ENCODE assay signal across 1 fruit fly cellular context in the genomic region with DNA sequence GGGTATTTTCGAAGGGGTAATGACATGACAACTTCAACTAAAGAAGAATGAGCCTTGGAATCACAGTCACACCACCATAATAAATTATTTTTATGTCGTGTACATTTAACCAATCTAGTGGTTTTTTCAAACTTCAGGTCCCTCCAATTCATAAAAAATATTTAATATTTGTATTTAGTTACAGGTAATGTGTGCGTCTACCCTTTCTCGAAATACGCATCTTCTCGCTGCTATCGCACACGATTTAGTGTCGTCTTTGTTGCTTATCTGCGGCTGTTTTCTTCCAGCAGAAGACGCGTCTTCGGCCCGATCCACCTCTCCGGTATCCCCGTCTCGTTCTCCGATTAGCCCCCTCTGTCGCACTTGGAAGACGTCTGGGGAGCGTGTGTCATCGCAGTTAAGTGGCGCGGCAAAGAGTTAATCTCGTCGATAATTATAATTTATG.
TF ChIP-seq lines count a peak whose summit lies in the region.

No protein-coding gene starts in this region.

TF ChIP-seq in whole organism, embryonic, 481 proteins besides CTCF, POLR2A, EP300 and RAD21 (continued from another document and continues in another):
- peak in 1 of 2 experiments; percentile 87 for TF ChIP-seq eve (GFP tag; optimal IDR thresholded peaks at IDR 0.05; lab: Kevin White, UChicago)
- TF ChIP-seq Sin3A (optimal IDR thresholded peaks at IDR 0.05; lab: Kevin White, UChicago): no peak
- TF ChIP-seq Sox100B (GFP tag; optimal IDR thresholded peaks at IDR 0.05; lab: Kevin White, UChicago): peak; percentile 70
- no peak for TF ChIP-seq fru (optimal IDR thresholded peaks at IDR 0.05; lab: Kevin White, UChicago)
- TF ChIP-seq CG9609 (GFP tag; optimal IDR thresholded peaks at IDR 0.05; lab: Kevin White, UChicago): no peak
- peak; percentile 15 for TF ChIP-seq Hmr (GFP tag; optimal IDR thresholded peaks at IDR 0.05; lab: Kevin White, UChicago)
- no peak for TF ChIP-seq B-H2 (GFP tag; optimal IDR thresholded peaks at IDR 0.05; lab: Kevin White, UChicago)
- 0 out of 2 replicates have a peak, but pooled peaks have one; percentile 39 for TF ChIP-seq CG5953 (GFP tag; IDR thresholded peaks at IDR 0.05; lab: Robert Waterston, UW)
- no peak for TF ChIP-seq tll (GFP tag; optimal IDR thresholded peaks at IDR 0.05; lab: Kevin White, UChicago)
- peak; percentile 82 for TF ChIP-seq gsb-n (tag; optimal IDR thresholded peaks at IDR 0.05; lab: Kevin White, UChicago)
- TF ChIP-seq CG12219 (GFP tag; optimal IDR thresholded peaks at IDR 0.05; lab: Kevin White, UChicago): peak; percentile 58
- TF ChIP-seq gsb (GFP tag; IDR thresholded peaks at IDR 0.05; lab: Robert Waterston, UW): 0 out of 2 replicates have a peak, but pooled peaks have one; percentile 48
- no peak for TF ChIP-seq CG7786 (GFP tag; optimal IDR thresholded peaks at IDR 0.05; lab: Kevin White, UChicago)
- peak; percentile 4 for TF ChIP-seq fd102C (GFP tag; optimal IDR thresholded peaks at IDR 0.05; lab: Kevin White, UChicago)
- peak; percentile 13 for TF ChIP-seq CG10274 (GFP tag; optimal IDR thresholded peaks at IDR 0.05; lab: Kevin White, UChicago)
- no peak for TF ChIP-seq CG42726 (GFP tag; IDR thresholded peaks at IDR 0.05; lab: Robert Waterston, UW; ENCODE audit: partially characterized antibody)
- TF ChIP-seq CG14965 (GFP tag; optimal IDR thresholded peaks at IDR 0.05; lab: Kevin White, UChicago; ENCODE audit: borderline replicate concordance): no peak
- TF ChIP-seq trem (tag; optimal IDR thresholded peaks at IDR 0.05; lab: Kevin White, UChicago): peak; percentile 74
- TF ChIP-seq ATbp (GFP tag; optimal IDR thresholded peaks at IDR 0.05; lab: Kevin White, UChicago): peak; percentile 67
- TF ChIP-seq scrt (GFP tag; optimal IDR thresholded peaks at IDR 0.05; lab: Kevin White, UChicago): peak; percentile 14
- no peak for TF ChIP-seq CG9797 (GFP tag; optimal IDR thresholded peaks at IDR 0.05; lab: Kevin White, UChicago)
- TF ChIP-seq grn (GFP tag; optimal IDR thresholded peaks at IDR 0.05; lab: Kevin White, UChicago): peak; percentile 52
- TF ChIP-seq CG9437 (GFP tag; optimal IDR thresholded peaks at IDR 0.05; lab: Kevin White, UChicago): peak; percentile 59
- no peak for TF ChIP-seq bigmax (GFP tag; optimal IDR thresholded peaks at IDR 0.05; lab: Kevin White, UChicago)
- TF ChIP-seq sna (GFP tag; IDR thresholded peaks at IDR 0.05; lab: Robert Waterston, UW; ENCODE audit: partially characterized antibody): no peak
- peak in 1 of 3 experiments; percentile 89 for TF ChIP-seq lola (GFP tag; optimal IDR thresholded peaks at IDR 0.05; lab: Kevin White, UChicago)
- peak; percentile 56 to 75 for TF ChIP-seq dpn (GFP tag; optimal IDR thresholded peaks at IDR 0.05; lab: Kevin White, UChicago)
- TF ChIP-seq CG15696 (tag; optimal IDR thresholded peaks at IDR 0.05; lab: Kevin White, UChicago): peak; percentile 56
- no peak for TF ChIP-seq Dll (GFP tag; IDR thresholded peaks at IDR 0.05; lab: Robert Waterston, UW; ENCODE audit: partially characterized antibody)
- no peak for TF ChIP-seq knrl (GFP tag; IDR thresholded peaks at IDR 0.05; lab: Robert Waterston, UW; ENCODE audit: partially characterized antibody)
- TF ChIP-seq bowl (GFP tag; IDR thresholded peaks at IDR 0.05; lab: Robert Waterston, UW): 0 out of 2 replicates have a peak, but pooled peaks have one; percentile 14
- peak; percentile 44; the same call in 1 of the 2 replicates for TF ChIP-seq slbo (GFP tag; IDR thresholded peaks at IDR 0.05; lab: Robert Waterston, UW)
- TF ChIP-seq Usf (GFP tag; optimal IDR thresholded peaks at IDR 0.05; lab: Kevin White, UChicago): peak; percentile 77
- peak; percentile 48 for TF ChIP-seq CG18764 (GFP tag; optimal IDR thresholded peaks at IDR 0.05; lab: Kevin White, UChicago)
- no peak for TF ChIP-seq CG16779 (GFP tag; IDR thresholded peaks at IDR 0.05; lab: Robert Waterston, UW)
- TF ChIP-seq Aef1 (GFP tag; IDR thresholded peaks at IDR 0.05; lab: Robert Waterston, UW): peak; percentile 52; the same call in 2 of the 3 replicates
- TF ChIP-seq MBD-R2 (GFP tag; IDR thresholded peaks at IDR 0.05; lab: Robert Waterston, UW): no peak; the same call in 1 of the 2 replicates
- peak; percentile 6; the same call in 1 of the 2 replicates for TF ChIP-seq CG43689 (GFP tag; IDR thresholded peaks at IDR 0.05; lab: Robert Waterston, UW)
- no peak for TF ChIP-seq mirr (GFP tag; optimal IDR thresholded peaks at IDR 0.05; lab: Kevin White, UChicago)
- TF ChIP-seq mam (GFP tag; optimal IDR thresholded peaks at IDR 0.05; lab: Kevin White, UChicago): peak; percentile 40
- TF ChIP-seq NfI (GFP tag; optimal IDR thresholded peaks at IDR 0.05; lab: Kevin White, UChicago): peak; percentile 41
- no peak for TF ChIP-seq mld (GFP tag; IDR thresholded peaks at IDR 0.05; lab: Robert Waterston, UW; ENCODE audit: partially characterized antibody)
- TF ChIP-seq CG4360 (GFP tag; IDR thresholded peaks at IDR 0.05; lab: Robert Waterston, UW): peak; percentile 45; the same call in 1 of the 2 replicates
- TF ChIP-seq CG34376 (GFP tag; optimal IDR thresholded peaks at IDR 0.05; lab: Kevin White, UChicago): no peak
- no peak for TF ChIP-seq gro (GFP tag; optimal IDR thresholded peaks at IDR 0.05; lab: Kevin White, UChicago)
- peak; percentile 25 for TF ChIP-seq NC2α (GFP tag; optimal IDR thresholded peaks at IDR 0.05; lab: Kevin White, UChicago)
- TF ChIP-seq NFAT (GFP tag; IDR thresholded peaks at IDR 0.05; lab: Robert Waterston, UW): peak; percentile 35; the same call in 1 of the 2 replicates
- TF ChIP-seq sima (GFP tag; optimal IDR thresholded peaks at IDR 0.05; lab: Kevin White, UChicago): no peak
- TF ChIP-seq CG6272 (GFP tag; IDR thresholded peaks at IDR 0.05; lab: Robert Waterston, UW): peak; percentile 63
- TF ChIP-seq CG2889 (GFP tag; IDR thresholded peaks at IDR 0.05; lab: Robert Waterston, UW): no peak
- TF ChIP-seq CG9817 (tag; optimal IDR thresholded peaks at IDR 0.05; lab: Kevin White, UChicago): peak; percentile 12
- no peak for TF ChIP-seq BtbVII (GFP tag; optimal IDR thresholded peaks at IDR 0.05; lab: Kevin White, UChicago)
- peak; percentile 66 for TF ChIP-seq Max (GFP tag; optimal IDR thresholded peaks at IDR 0.05; lab: Kevin White, UChicago)
- TF ChIP-seq gfzf (GFP tag; optimal IDR thresholded peaks at IDR 0.05; lab: Kevin White, UChicago): no peak
- TF ChIP-seq HLH4C (GFP tag; IDR thresholded peaks at IDR 0.05; lab: Robert Waterston, UW; ENCODE audit: partially characterized antibody): no peak
- peak; percentile 74 for TF ChIP-seq tin (GFP tag; optimal IDR thresholded peaks at IDR 0.05; lab: Kevin White, UChicago)
- TF ChIP-seq CG1024 (GFP tag; IDR thresholded peaks at IDR 0.05; lab: Robert Waterston, UW): peak; percentile 76
- TF ChIP-seq CG15073 (GFP tag; optimal IDR thresholded peaks at IDR 0.05; lab: Kevin White, UChicago): no peak
- TF ChIP-seq nerfin-2 (GFP tag; IDR thresholded peaks at IDR 0.05; lab: Robert Waterston, UW; ENCODE audit: partially characterized antibody): no peak
- TF ChIP-seq CG13424 (tag; optimal IDR thresholded peaks at IDR 0.05; lab: Kevin White, UChicago): peak; percentile 52
- TF ChIP-seq CG12744 (GFP tag; optimal IDR thresholded peaks at IDR 0.05; lab: Kevin White, UChicago): no peak
- no peak for TF ChIP-seq odd (GFP tag; optimal IDR thresholded peaks at IDR 0.05; lab: Kevin White, UChicago)
- peak; percentile 33 for TF ChIP-seq Jarid2 (GFP tag; optimal IDR thresholded peaks at IDR 0.05; lab: Kevin White, UChicago)
- TF ChIP-seq E2f1 (GFP tag; IDR thresholded peaks at IDR 0.05; lab: Robert Waterston, UW): peak; percentile 76
- TF ChIP-seq Blimp-1 (GFP tag; optimal IDR thresholded peaks at IDR 0.05; lab: Kevin White, UChicago): peak; percentile 79
- TF ChIP-seq CG11247 (GFP tag; IDR thresholded peaks at IDR 0.05; lab: Robert Waterston, UW): peak; percentile 24; the same call in 1 of the 2 replicates
- TF ChIP-seq CG8765 (GFP tag; IDR thresholded peaks at IDR 0.05; lab: Robert Waterston, UW): peak; percentile 67; the same call in 1 of the 2 replicates
- TF ChIP-seq Fer1 (GFP tag; optimal IDR thresholded peaks at IDR 0.05; lab: Kevin White, UChicago): no peak
- no peak for TF ChIP-seq maf-S (GFP tag; optimal IDR thresholded peaks at IDR 0.05; lab: Kevin White, UChicago)
- TF ChIP-seq CG12769 (tag; optimal IDR thresholded peaks at IDR 0.05; lab: Kevin White, UChicago): peak; percentile 20
- peak; percentile 52 for TF ChIP-seq nau (GFP tag; optimal IDR thresholded peaks at IDR 0.05; lab: Kevin White, UChicago)
- peak; percentile 65; the same call in 2 of the 3 replicates for TF ChIP-seq CG3726 (GFP tag; IDR thresholded peaks at IDR 0.05; lab: Robert Waterston, UW)
- TF ChIP-seq nmo (GFP tag; optimal IDR thresholded peaks at IDR 0.05; lab: Kevin White, UChicago): peak; percentile 89
- peak; percentile 47 for TF ChIP-seq CG13775 (GFP tag; optimal IDR thresholded peaks at IDR 0.05; lab: Kevin White, UChicago)
- TF ChIP-seq ftz-f1 (GFP tag; optimal IDR thresholded peaks at IDR 0.05; lab: Kevin White, UChicago): no peak
- TF ChIP-seq dan (GFP tag; IDR thresholded peaks at IDR 0.05; lab: Robert Waterston, UW): 0 out of 2 replicates have a peak, but pooled peaks have one; percentile 60
- 0 out of 3 replicates have a peak, but pooled peaks have one; percentile 38 for TF ChIP-seq CG7357 (GFP tag; IDR thresholded peaks at IDR 0.05; lab: Robert Waterston, UW)
- TF ChIP-seq CG14860 (GFP tag; IDR thresholded peaks at IDR 0.05; lab: Robert Waterston, UW; ENCODE audit: partially characterized antibody): no peak
- peak; percentile 86 for TF ChIP-seq ci (GFP tag; IDR thresholded peaks at IDR 0.05; lab: Robert Waterston, UW)
- TF ChIP-seq ERR (GFP tag; optimal IDR thresholded peaks at IDR 0.05; lab: Kevin White, UChicago): no peak
- peak; percentile 58 for TF ChIP-seq Camta (GFP tag; optimal IDR thresholded peaks at IDR 0.05; lab: Kevin White, UChicago)
- TF ChIP-seq CG3995 (GFP tag; optimal IDR thresholded peaks at IDR 0.05; lab: Kevin White, UChicago): no peak
- peak; percentile 65 for TF ChIP-seq CG17359 (tag; optimal IDR thresholded peaks at IDR 0.05; lab: Kevin White, UChicago)
- peak; percentile 78 for TF ChIP-seq CG6254 (GFP tag; optimal IDR thresholded peaks at IDR 0.05; lab: Kevin White, UChicago)
- TF ChIP-seq PHDP (tag; optimal IDR thresholded peaks at IDR 0.05; lab: Kevin White, UChicago): peak; percentile 65
- no peak for TF ChIP-seq CG12299 (tag; optimal IDR thresholded peaks at IDR 0.05; lab: Kevin White, UChicago)
- peak; percentile 31 for TF ChIP-seq Atf3 (GFP tag; optimal IDR thresholded peaks at IDR 0.05; lab: Kevin White, UChicago)
- TF ChIP-seq oc (tag; optimal IDR thresholded peaks at IDR 0.05; lab: Kevin White, UChicago): peak; percentile 79
- peak; percentile 81 for TF ChIP-seq Ptx1 (GFP tag; IDR thresholded peaks at IDR 0.05; lab: Robert Waterston, UW)
- peak; percentile 71; the same call in 1 of the 3 replicates for TF ChIP-seq so (GFP tag; IDR thresholded peaks at IDR 0.05; lab: Robert Waterston, UW)
- TF ChIP-seq CG17186 (GFP tag; optimal IDR thresholded peaks at IDR 0.05; lab: Kevin White, UChicago): no peak
- peak; percentile 4 for TF ChIP-seq CG15011 (GFP tag; optimal IDR thresholded peaks at IDR 0.05; lab: Kevin White, UChicago)
- TF ChIP-seq CG7745 (tag; optimal IDR thresholded peaks at IDR 0.05; lab: Kevin White, UChicago): no peak
- TF ChIP-seq CG6654 (GFP tag; optimal IDR thresholded peaks at IDR 0.05; lab: Kevin White, UChicago): peak; percentile 50
- TF ChIP-seq CG12942 (GFP tag; optimal IDR thresholded peaks at IDR 0.05; lab: Kevin White, UChicago): peak; percentile 33
- TF ChIP-seq CG4854 (GFP tag; optimal IDR thresholded peaks at IDR 0.05; lab: Kevin White, UChicago): peak; percentile 27
- TF ChIP-seq CG17802 (tag; optimal IDR thresholded peaks at IDR 0.05; lab: Kevin White, UChicago): peak; percentile 49
- peak; percentile 72; the same call in 1 of the 3 replicates for TF ChIP-seq Optix (GFP tag; IDR thresholded peaks at IDR 0.05; lab: Robert Waterston, UW)
- TF ChIP-seq jumu (GFP tag; optimal IDR thresholded peaks at IDR 0.05; lab: Kevin White, UChicago): no peak
- peak; percentile 50; the same call in 1 of the 2 replicates for TF ChIP-seq danr (GFP tag; IDR thresholded peaks at IDR 0.05; lab: Robert Waterston, UW)
- no peak for TF ChIP-seq CG6765 (GFP tag; optimal IDR thresholded peaks at IDR 0.05; lab: Kevin White, UChicago)
- no peak for TF ChIP-seq Bgb (GFP tag; IDR thresholded peaks at IDR 0.05; lab: Robert Waterston, UW; ENCODE audit: partially characterized antibody)
- no peak for TF ChIP-seq pzg (GFP tag; optimal IDR thresholded peaks at IDR 0.05; lab: Kevin White, UChicago)
- TF ChIP-seq CG7271 (tag; optimal IDR thresholded peaks at IDR 0.05; lab: Kevin White, UChicago): no peak
- TF ChIP-seq slp2 (GFP tag; optimal IDR thresholded peaks at IDR 0.05; lab: Kevin White, UChicago): peak; percentile 39
- TF ChIP-seq CG33213 (GFP tag; optimal IDR thresholded peaks at IDR 0.05; lab: Kevin White, UChicago): no peak
- peak; percentile 65 for TF ChIP-seq CG33557 (GFP tag; optimal IDR thresholded peaks at IDR 0.05; lab: Kevin White, UChicago)
- no peak for TF ChIP-seq fd3F (GFP tag; optimal IDR thresholded peaks at IDR 0.05; lab: Kevin White, UChicago)
- peak; percentile 90 for TF ChIP-seq gem (tag; optimal IDR thresholded peaks at IDR 0.05; lab: Kevin White, UChicago)
- no peak for TF ChIP-seq CG10565 (GFP tag; optimal IDR thresholded peaks at IDR 0.05; lab: Kevin White, UChicago)
- TF ChIP-seq CG10543 (GFP tag; optimal IDR thresholded peaks at IDR 0.05; lab: Kevin White, UChicago): no peak
- no peak for TF ChIP-seq Hmx (GFP tag; optimal IDR thresholded peaks at IDR 0.05; lab: Kevin White, UChicago)
- TF ChIP-seq CG15601 (tag; optimal IDR thresholded peaks at IDR 0.05; lab: Kevin White, UChicago): peak; percentile 56
- TF ChIP-seq CG12155 (GFP tag; optimal IDR thresholded peaks at IDR 0.05; lab: Kevin White, UChicago): peak; percentile 75
- TF ChIP-seq H15 (GFP tag; IDR thresholded peaks at IDR 0.05; lab: Robert Waterston, UW): peak; percentile 86
- peak; percentile 4 for TF ChIP-seq stwl (tag; optimal IDR thresholded peaks at IDR 0.05; lab: Kevin White, UChicago)
- TF ChIP-seq CG4820 (GFP tag; optimal IDR thresholded peaks at IDR 0.05; lab: Kevin White, UChicago): peak; percentile 81
- TF ChIP-seq cad (GFP tag; optimal IDR thresholded peaks at IDR 0.05; lab: Kevin White, UChicago): peak; percentile 13
- TF ChIP-seq seq (GFP tag; IDR thresholded peaks at IDR 0.05; lab: Robert Waterston, UW): peak; percentile 55
- TF ChIP-seq Neu2 (GFP tag; optimal IDR thresholded peaks at IDR 0.05; lab: Kevin White, UChicago; ENCODE audit: borderline replicate concordance): no peak
- peak; percentile 20 for TF ChIP-seq CG10147 (GFP tag; optimal IDR thresholded peaks at IDR 0.05; lab: Kevin White, UChicago)
- TF ChIP-seq lmd (GFP tag; IDR thresholded peaks at IDR 0.05; lab: Robert Waterston, UW): peak; percentile 65
- no peak for TF ChIP-seq CG4282 (GFP tag; optimal IDR thresholded peaks at IDR 0.05; lab: Kevin White, UChicago)
